Worm (Caenorhabditis elegans) whole organism, L4 larva: Measurements from ENCODE around the gene Y53F4B.19.

Experiments used
- D1046.2 ChIP-seq: fragments of 200-800 bp; sonication (Bioruptor generic); IDR thresholded peaks from 2 replicates; pipeline ENCODE4 v1.3.6; 2022; ENCODE audit warnings: missing genetic modification characterization, missing compliant biosample characterization
- F44E2.7 ChIP-seq: fragments of 200-800 bp; sonication (Bioruptor generic); IDR thresholded peaks from 2 replicates; pipeline ENCODE4 v2.1.2; 2022; ENCODE audit warnings: missing genetic modification characterization, missing compliant biosample characterization
- T20F7.1 ChIP-seq: fragments of 200-800 bp; sonication (Bioruptor generic); optimal IDR thresholded peaks from 2 replicates; lab custom pipeline; 2018; ENCODE audit warnings: mild to moderate bottlenecking, missing genetic modification characterization, missing compliant biosample characterization
- Y48G9A.11 ChIP-seq: fragments of 200-800 bp; sonication (Bioruptor generic); IDR thresholded peaks from 2 replicates; pipeline ENCODE4 v1.3.6; 2022; ENCODE audit warnings: missing genetic modification reagents, missing genetic modification characterization, missing compliant biosample characterization
- ZK337.2 ChIP-seq: fragments of 200-800 bp; sonication (Bioruptor generic); IDR thresholded peaks from 2 replicates; pipeline ENCODE4 v1.3.6; 2022; ENCODE audit warnings: missing genetic modification reagents, missing genetic modification characterization, missing compliant biosample characterization
- aha-1 ChIP-seq: fragments of 150-350 bp; peaks from one replicate; lab custom pipeline; 2014; ENCODE audit warnings: missing biosample characterization, missing genetic modification characterization
- attf-4 ChIP-seq: sonication (generic microtip); optimal IDR thresholded peaks from 3 replicates; lab custom pipeline; 2017; ENCODE audit warnings: missing biosample characterization, missing genetic modification characterization
- ceh-28 ChIP-seq: fragments of 150-350 bp; optimal IDR thresholded peaks from 2 replicates; lab custom pipeline; 2014; ENCODE audit warnings: missing biosample characterization, missing genetic modification reagents, missing genetic modification characterization
- daf-16 ChIP-seq, 3 experiments: sonication (generic microtip); optimal IDR thresholded peaks; 2 replicates each; lab custom pipeline; 2016 to 2017; ENCODE audit warnings: missing genetic modification characterization in 3 of 3, missing genetic modification reagents in 3 of 3, mild to moderate bottlenecking in 2 of 3, missing compliant biosample characterization in 2 of 3, missing biosample characterization in 1 of 3, moderate library complexity in 1 of 3
- daf-19 ChIP-seq: fragments of 200-800 bp; sonication (Bioruptor generic); conservative IDR thresholded peaks from 2 replicates; pipeline ENCODE4 v1.3.6; 2022; ENCODE audit warnings: missing genetic modification characterization, missing compliant biosample characterization
- dmd-9 ChIP-seq: fragments of 200-800 bp; sonication (Bioruptor generic); IDR thresholded peaks from 2 replicates; pipeline ENCODE4 v1.3.6; 2022; ENCODE audit warnings: missing genetic modification reagents, missing genetic modification characterization, missing compliant biosample characterization
- dpl-1 ChIP-seq: fragments of 150-350 bp; optimal IDR thresholded peaks from 2 replicates; lab custom pipeline; 2014; ENCODE audit warnings: missing biosample characterization, missing genetic modification reagents, missing genetic modification characterization
- dve-1 ChIP-seq: sonication (generic microtip); optimal IDR thresholded peaks from 2 replicates; lab custom pipeline; 2017; ENCODE audit warnings: antibody characterized with exemption, mild to moderate bottlenecking, missing genetic modification characterization, missing compliant biosample characterization; ENCODE audit not compliant: insufficient read depth
- egl-43 ChIP-seq: fragments of 200-800 bp; sonication (Bioruptor generic); IDR thresholded peaks from 2 replicates; pipeline ENCODE4 v1.3.6; 2022; ENCODE audit warnings: missing genetic modification reagents, missing genetic modification characterization, missing compliant biosample characterization
- fos-1 ChIP-seq: fragments of 150-350 bp; optimal IDR thresholded peaks from 2 replicates; lab custom pipeline; 2014; ENCODE audit warnings: missing biosample characterization, missing genetic modification characterization
- hmg-1.1 ChIP-seq: fragments of 200-800 bp; sonication (Bioruptor generic); IDR thresholded peaks from 2 replicates; pipeline ENCODE4 v1.3.6; 2022; ENCODE audit warnings: missing genetic modification reagents, missing genetic modification characterization, missing compliant biosample characterization
- lin-13 ChIP-seq: fragments of 150-350 bp; optimal IDR thresholded peaks from 2 replicates; lab custom pipeline; 2014; ENCODE audit warnings: missing biosample characterization, missing genetic modification reagents, missing genetic modification characterization
- lin-15B ChIP-seq: fragments of 150-350 bp; sonication (generic microtip); optimal IDR thresholded peaks from 3 replicates; lab custom pipeline; 2014; ENCODE audit warnings: missing biosample characterization, missing genetic modification characterization
- lsy-2 ChIP-seq, 2 experiments: fragments of 150-350 bp in 1 of 2; sonication (generic microtip) in 1 of 2; optimal IDR thresholded peaks; 2 replicates each; lab custom pipeline; 2014 to 2017; ENCODE audit warnings: missing biosample characterization in 2 of 2, missing genetic modification characterization in 2 of 2
- mdt-29 ChIP-seq: fragments of 200-800 bp; sonication (Bioruptor generic); IDR thresholded peaks from 2 replicates; pipeline ENCODE4 v1.3.6; 2022; ENCODE audit warnings: missing genetic modification reagents, missing genetic modification characterization, missing compliant biosample characterization
- mes-2 ChIP-seq: sonication (generic microtip); optimal IDR thresholded peaks from 2 replicates; lab custom pipeline; 2016; ENCODE audit warnings: missing genotype, mild to moderate bottlenecking, missing genetic modification characterization, missing compliant biosample characterization; ENCODE audit not compliant: poor library complexity, severe bottlenecking
- mxl-2 ChIP-seq: fragments of 200-800 bp; sonication (Bioruptor generic); conservative IDR thresholded peaks from 2 replicates; pipeline ENCODE4 v1.3.6; 2022; ENCODE audit warnings: missing genetic modification reagents, missing genetic modification characterization, missing compliant biosample characterization
- nhr-111 ChIP-seq: fragments of 200-800 bp; sonication (Bioruptor generic); optimal IDR thresholded peaks from 2 replicates; lab custom pipeline; 2018; ENCODE audit warnings: mild to moderate bottlenecking, missing genetic modification characterization, missing compliant biosample characterization
- nhr-28 ChIP-seq: fragments of 150-350 bp; optimal IDR thresholded peaks from 2 replicates; lab custom pipeline; 2014; ENCODE audit warnings: missing biosample characterization, missing genetic modification characterization
- nhr-42 ChIP-seq: fragments of 200-800 bp; sonication (Bioruptor generic); IDR thresholded peaks from 2 replicates; pipeline ENCODE4 v1.3.6; 2022; ENCODE audit warnings: missing genetic modification characterization, missing compliant biosample characterization
- nhr-77 ChIP-seq: fragments of 150-350 bp; optimal IDR thresholded peaks from 2 replicates; lab custom pipeline; 2014; ENCODE audit warnings: missing biosample characterization, missing genetic modification characterization
- pha-4 ChIP-seq, 2 experiments: fragments of 150-350 bp in 1 of 2; fragments of 200-800 bp in 1 of 2; sonication (Bioruptor generic) in 1 of 2; IDR thresholded peaks in 1 of 2; optimal IDR thresholded peaks in 1 of 2; 2 replicates each; pipeline versions ENCODE4 v1.3.6 to Lab custom; 2014 to 2022; ENCODE audit warnings: missing genetic modification characterization in 2 of 2, missing genetic modification reagents in 2 of 2, missing biosample characterization in 1 of 2, missing compliant biosample characterization in 1 of 2
- pqm-1 ChIP-seq: sonication (generic microtip); optimal IDR thresholded peaks from 2 replicates; lab custom pipeline; 2017; ENCODE audit warnings: missing biosample characterization, missing genetic modification characterization
- rbr-2 ChIP-seq: sonication (generic microtip); optimal IDR thresholded peaks from 2 replicates; lab custom pipeline; 2016; ENCODE audit warnings: missing genotype, missing genetic modification characterization, missing compliant biosample characterization
- skn-1 ChIP-seq: fragments of 150-350 bp; optimal IDR thresholded peaks from 2 replicates; lab custom pipeline; 2014; ENCODE audit warnings: missing biosample characterization, missing genetic modification characterization
- spr-3 ChIP-seq: fragments of 200-800 bp; sonication (Bioruptor generic); optimal IDR thresholded peaks from 2 replicates; lab custom pipeline; 2018; ENCODE audit warnings: mild to moderate bottlenecking, missing genetic modification characterization, missing compliant biosample characterization
- tag-97 ChIP-seq: fragments of 200-800 bp; sonication (Bioruptor generic); IDR thresholded peaks from 2 replicates; pipeline ENCODE4 v1.3.6; 2022; ENCODE audit warnings: missing genetic modification characterization, missing compliant biosample characterization
- unc-62 ChIP-seq, 3 experiments: fragments of 150-350 bp in 1 of 3; sonication (generic microtip); optimal IDR thresholded peaks in 2 of 3; peaks in 1 of 3; 1 replicate in 1 of 3; 2 replicates in 2 of 3; lab custom pipeline; 2014 to 2017; ENCODE audit warnings: missing biosample characterization in 3 of 3, missing genetic modification characterization in 3 of 3, missing genetic modification reagents in 3 of 3, missing genotype in 1 of 3
- vab-7 ChIP-seq: fragments of 200-800 bp; sonication (Bioruptor generic); IDR thresholded peaks from 2 replicates; pipeline ENCODE4 v1.3.6; 2022; ENCODE audit warnings: missing genetic modification reagents, missing genetic modification characterization, missing compliant biosample characterization
- zag-1 ChIP-seq: fragments of 150-350 bp; optimal IDR thresholded peaks from 2 replicates; lab custom pipeline; 2014; ENCODE audit warnings: missing biosample characterization, missing genetic modification characterization
- zfp-2 ChIP-seq: sonication (generic microtip); optimal IDR thresholded peaks from 2 replicates; lab custom pipeline; 2016; ENCODE audit warnings: mild to moderate bottlenecking, missing genetic modification characterization, missing compliant biosample characterization
- zfp-3 ChIP-seq: fragments of 200-800 bp; sonication (Bioruptor generic); conservative IDR thresholded peaks from 2 replicates; pipeline ENCODE4 v1.3.6; 2022; ENCODE audit warnings: missing genetic modification reagents, missing genetic modification characterization, missing compliant biosample characterization
- zip-11 ChIP-seq: fragments of 200-800 bp; sonication (Bioruptor generic); IDR thresholded peaks from 2 replicates; pipeline ENCODE4 v1.3.6; 2022; ENCODE audit warnings: missing genetic modification characterization, missing compliant biosample characterization
- ztf-11 ChIP-seq: fragments of 150-350 bp; optimal IDR thresholded peaks from 2 replicates; lab custom pipeline; 2014; ENCODE audit warnings: missing biosample characterization, missing genetic modification characterization

The Y53F4B.19 gene

ce11 chrII:15089086-15089895, 12.6 kb downstream of the Y53F4B.19 start (continued):
- TF ChIP-seq D1046.2 (GFP tag; lab: Robert Waterston, UW): no peak
- no peak for TF ChIP-seq F44E2.7 (GFP tag; lab: Robert Waterston, UW)
- no peak for TF ChIP-seq nhr-111
- peak; percentile 80; the same call in 1 of the 2 replicates for TF ChIP-seq ZK337.2 (GFP tag; lab: Robert Waterston, UW)
- TF ChIP-seq, all 104 proteins: peak for 16

ce11 chrII:15089896-15090230, 13.1 kb downstream of the Y53F4B.19 start, which contains the start of gene Y53F4B.21:
Gene Y53F4B.21 (plus strand): TSS chrII:15090180.
- no peak for TF ChIP-seq spr-3 (GFP tag; lab: Kevin White, UChicago)
- no peak for TF ChIP-seq fos-1 (tag; lab: Kevin White, UChicago)
- TF ChIP-seq lin-15B: no peak
- TF ChIP-seq lin-13 (GFP tag; lab: Kevin White, UChicago): no peak
- TF ChIP-seq tag-97 (GFP tag; lab: Robert Waterston, UW): no peak
- TF ChIP-seq T20F7.1 (GFP tag; lab: Kevin White, UChicago): peak; percentile 92

ce11 chrII:15096328-15096727, 19.6 kb downstream of the Y53F4B.19 start:
- 0 out of 2 replicates have a peak, but pooled peaks have one; percentile 10 for TF ChIP-seq Y48G9A.11
- TF ChIP-seq nhr-42: 0 out of 2 replicates have a peak, but pooled peaks have one; percentile 56
- peak; percentile 49; the same call in 1 of the 2 replicates for TF ChIP-seq egl-43 (GFP tag; lab: Robert Waterston, UW)
- peak; percentile 7; the same call in 1 of the 2 replicates for TF ChIP-seq ZK337.2 (GFP tag; lab: Robert Waterston, UW)

- TF ChIP-seq daf-16 (GFP tag; optimal IDR thresholded peaks at IDR 0.05; lab: Kevin White, UChicago) (no peak), daf-16 (tag; optimal IDR thresholded peaks at IDR 0.05; lab: Kevin White, UChicago) (no peak), aha-1 (tag; lab: Kevin White, UChicago) (peak; percentile 93), daf-19 (GFP tag; lab: Robert Waterston, UW) (no peak), hmg-1.1 (GFP tag; lab: Robert Waterston, UW) (no peak), vab-7 (GFP tag; lab: Robert Waterston, UW) (no peak)
- TF ChIP-seq, all 104 proteins: peak for 1
Measured at ce11 chrII:15107184-15107583, 30.4 kb downstream of the Y53F4B.19 start.

ce11 chrII:15109844-15110243, 33.1 kb downstream of the Y53F4B.19 start, which contains the start of gene Y53F4B.39:
Gene Y53F4B.39 (plus strand): TSS chrII:15110144.
- TF ChIP-seq unc-62 (GFP tag; optimal IDR thresholded peaks at IDR 0.05 in 1 of 2; lab: Kevin White, UChicago) (peak in 1 of 2 experiments; percentile 26), unc-62 (tag; optimal IDR thresholded peaks at IDR 0.05; lab: Kevin White, UChicago) (no peak), nhr-77 (tag; lab: Kevin White, UChicago) (no peak)

- TF ChIP-seq D1046.2 (GFP tag; lab: Robert Waterston, UW): no peak
- peak; percentile 31 for TF ChIP-seq mes-2 (tag; lab: Kevin White, UChicago)
- no peak for TF ChIP-seq zfp-2 (tag; lab: Kevin White, UChicago)
- TF ChIP-seq mxl-2 (GFP tag; lab: Robert Waterston, UW): no peak
- TF ChIP-seq attf-4 (tag; lab: Kevin White, UChicago): no peak
- no peak for TF ChIP-seq nhr-111
- peak; percentile 93 for TF ChIP-seq nhr-28
- no peak for TF ChIP-seq zip-11
- TF ChIP-seq skn-1 (tag; lab: Kevin White, UChicago): no peak
- TF ChIP-seq dve-1 (tag; lab: Kevin White, UChicago): peak; percentile 66
- no peak for TF ChIP-seq ceh-28 (tag; lab: Kevin White, UChicago)
- no peak for TF ChIP-seq rbr-2 (tag; lab: Kevin White, UChicago)
- TF ChIP-seq lin-15B: no peak
- peak; percentile 35 for TF ChIP-seq pqm-1 (tag; lab: Kevin White, UChicago)
- no peak for TF ChIP-seq ztf-11 (tag; lab: Kevin White, UChicago)
- no peak for TF ChIP-seq mdt-29 (GFP tag; lab: Robert Waterston, UW)
- TF ChIP-seq lsy-2 (tag; optimal IDR thresholded peaks at IDR 0.05; lab: Kevin White, UChicago): peak in 1 of 2 experiments; percentile 27
- TF ChIP-seq dmd-9 (GFP tag; lab: Robert Waterston, UW): no peak
- TF ChIP-seq zfp-3 (GFP tag; lab: Robert Waterston, UW): no peak
- no peak for TF ChIP-seq dpl-1
- TF ChIP-seq zag-1 (tag; lab: Kevin White, UChicago): no peak
- TF ChIP-seq pha-4 (GFP tag; IDR thresholded peaks at IDR 0.05; lab: Robert Waterston, UW): no peak
- TF ChIP-seq pha-4 (tag; optimal IDR thresholded peaks at IDR 0.05; lab: Kevin White, UChicago): no peak
Measured at ce11 chrII:15111352-15111751, 34.6 kb downstream of the Y53F4B.19 start.
